Worm (Caenorhabditis elegans) whole organism, L1 larva: Measurements from ENCODE around the gene Y37E11AL.12.

ENCODE experiments used
- F16B12.6 ChIP-seq: fragments of 150-350 bp; optimal IDR thresholded peaks from 2 replicates; lab custom pipeline; 2014; ENCODE audit warnings: missing biosample characterization, missing genetic modification characterization
- Y116A8C.19 ChIP-seq: sonication (generic microtip); optimal IDR thresholded peaks from 2 replicates; lab custom pipeline; 2016; ENCODE audit warnings: missing compliant biosample characterization, missing genetic modification characterization, borderline replicate concordance
- aha-1 ChIP-seq: fragments of 150-350 bp; optimal IDR thresholded peaks from 2 replicates; lab custom pipeline; 2014; ENCODE audit warnings: missing biosample characterization, missing genetic modification characterization
- alr-1 ChIP-seq: fragments of 200-800 bp; sonication (Bioruptor generic); optimal IDR thresholded peaks from 2 replicates; lab custom pipeline; 2018; ENCODE audit warnings: borderline replicate concordance, mild to moderate bottlenecking, missing genetic modification characterization, missing compliant biosample characterization
- aly-2 ChIP-seq: fragments of 150-350 bp; optimal IDR thresholded peaks from 2 replicates; lab custom pipeline; 2014; ENCODE audit warnings: missing biosample characterization, missing genetic modification characterization
- ceh-63 ChIP-seq: fragments of 200-800 bp; sonication (Bioruptor generic); optimal IDR thresholded peaks from 2 replicates; lab custom pipeline; 2018; ENCODE audit warnings: mild to moderate bottlenecking, missing genetic modification characterization, missing compliant biosample characterization
- ceh-8 ChIP-seq: fragments of 200-800 bp; sonication (Bioruptor generic); optimal IDR thresholded peaks from 2 replicates; lab custom pipeline; 2018; ENCODE audit warnings: mild to moderate bottlenecking, missing genetic modification characterization, moderate library complexity, missing compliant biosample characterization
- ceh-82 ChIP-seq, 3 experiments: fragments of 150-350 bp in 1 of 3; sonication (generic microtip) in 2 of 3; optimal IDR thresholded peaks; 2 replicates each; lab custom pipeline; 2014 to 2017; ENCODE audit warnings: missing biosample characterization in 3 of 3, missing genetic modification characterization in 3 of 3
- ceh-88 ChIP-seq: fragments of 200-800 bp; sonication (Bioruptor generic); IDR thresholded peaks from 2 replicates; pipeline ENCODE4 v1.3.6; 2022; ENCODE audit warnings: missing genetic modification characterization, missing compliant biosample characterization
- ceh-90 ChIP-seq: sonication (generic microtip); optimal IDR thresholded peaks from 2 replicates; lab custom pipeline; 2016; ENCODE audit warnings: missing genetic modification characterization, missing compliant biosample characterization
- dsc-1 ChIP-seq: sonication (generic microtip); optimal IDR thresholded peaks from 2 replicates; lab custom pipeline; 2016; ENCODE audit warnings: mild to moderate bottlenecking, missing genetic modification characterization, missing compliant biosample characterization
- egl-27 ChIP-seq, 2 experiments: fragments of 150-350 bp in 1 of 2; sonication (generic microtip); optimal IDR thresholded peaks; 3 replicates each; lab custom pipeline; 2017 to 2018; ENCODE audit warnings: missing biosample characterization in 2 of 2, missing genetic modification characterization in 2 of 2, missing genetic modification reagents in 2 of 2
- elt-2 ChIP-seq: sonication (generic microtip); optimal IDR thresholded peaks from 2 replicates; lab custom pipeline; 2016; ENCODE audit warnings: missing genetic modification characterization, mild to moderate bottlenecking, inconsistent platforms, missing compliant biosample characterization, missing genetic modification reagents
- fkh-10 ChIP-seq: sonication (generic microtip); optimal IDR thresholded peaks from 2 replicates; lab custom pipeline; 2017; ENCODE audit warnings: missing biosample characterization, missing genetic modification reagents, missing genetic modification characterization
- fkh-4 ChIP-seq: sonication (generic microtip); optimal IDR thresholded peaks from 2 replicates; lab custom pipeline; 2016; ENCODE audit warnings: missing compliant biosample characterization, missing genetic modification characterization, borderline replicate concordance
- fkh-8 ChIP-seq: sonication (generic microtip); optimal IDR thresholded peaks from 2 replicates; lab custom pipeline; 2016; ENCODE audit warnings: mild to moderate bottlenecking, missing genetic modification characterization, missing compliant biosample characterization
- fos-1 ChIP-seq: fragments of 150-350 bp; optimal IDR thresholded peaks from 2 replicates; lab custom pipeline; 2014; ENCODE audit warnings: missing biosample characterization, missing genetic modification characterization
- grh-1 ChIP-seq: fragments of 200-800 bp; sonication (Bioruptor generic); IDR thresholded peaks from 2 replicates; pipeline ENCODE4 v1.3.6; 2022; ENCODE audit warnings: missing genetic modification reagents, missing genetic modification characterization, missing compliant biosample characterization
- hlh-17 ChIP-seq: fragments of 200-800 bp; sonication (Bioruptor generic); optimal IDR thresholded peaks from 2 replicates; lab custom pipeline; 2018; ENCODE audit warnings: missing genetic modification characterization, mild to moderate bottlenecking, missing compliant biosample characterization, moderate library complexity, borderline replicate concordance
- hlh-4 ChIP-seq: sonication (generic microtip); optimal IDR thresholded peaks from 2 replicates; lab custom pipeline; 2016; ENCODE audit warnings: mild to moderate bottlenecking, missing genetic modification characterization, missing compliant biosample characterization
- irx-1 ChIP-seq: sonication (generic microtip); optimal IDR thresholded peaks from 2 replicates; lab custom pipeline; 2016; ENCODE audit warnings: missing genetic modification characterization, missing compliant biosample characterization
- lin-14 ChIP-seq: fragments of 200-800 bp; sonication (Bioruptor generic); optimal IDR thresholded peaks from 2 replicates; lab custom pipeline; 2018; ENCODE audit warnings: mild to moderate bottlenecking, missing genetic modification characterization, moderate library complexity, missing compliant biosample characterization
- lin-15B ChIP-seq: fragments of 150-350 bp; sonication (generic microtip); optimal IDR thresholded peaks from 3 replicates; lab custom pipeline; 2014; ENCODE audit warnings: missing biosample characterization, missing genetic modification characterization
- lin-39 ChIP-seq: fragments of 150-350 bp; optimal IDR thresholded peaks from 2 replicates; lab custom pipeline; 2014; ENCODE audit warnings: missing biosample characterization, missing genetic modification reagents, missing genetic modification characterization
- lsy-2 ChIP-seq, 2 experiments: fragments of 150-350 bp; optimal IDR thresholded peaks; 2 replicates each; lab custom pipeline; 2014; ENCODE audit warnings: missing biosample characterization in 2 of 2, missing genetic modification characterization in 2 of 2
- mab-9 ChIP-seq: fragments of 200-800 bp; sonication (Bioruptor generic); IDR thresholded peaks from 2 replicates; pipeline ENCODE4 v1.3.6; 2022; ENCODE audit warnings: missing genetic modification reagents, missing genetic modification characterization, missing compliant biosample characterization
- mdl-1 ChIP-seq, 2 experiments: fragments of 150-350 bp; optimal IDR thresholded peaks; 2 replicates each; lab custom pipeline; 2014 to 2017; ENCODE audit warnings: missing biosample characterization in 2 of 2, missing genetic modification characterization in 2 of 2, inconsistent platforms in 1 of 2
- nhr-19 ChIP-seq: fragments of 200-800 bp; sonication (Bioruptor generic); conservative IDR thresholded peaks from 2 replicates; pipeline ENCODE4 v1.3.6; 2022; ENCODE audit warnings: missing genetic modification characterization, missing compliant biosample characterization
- nhr-20 ChIP-seq: sonication (generic microtip); optimal IDR thresholded peaks from 2 replicates; lab custom pipeline; 2016; ENCODE audit warnings: mild to moderate bottlenecking, missing genetic modification characterization, missing compliant biosample characterization
- nhr-28 ChIP-seq: fragments of 150-350 bp; optimal IDR thresholded peaks from 2 replicates; lab custom pipeline; 2014; ENCODE audit warnings: missing biosample characterization, missing genetic modification characterization
- nhr-47 ChIP-seq: sonication (generic microtip); optimal IDR thresholded peaks from 2 replicates; lab custom pipeline; 2016; ENCODE audit warnings: mild to moderate bottlenecking, missing genetic modification characterization, moderate library complexity, missing compliant biosample characterization
- nhr-71 ChIP-seq: sonication (generic microtip); optimal IDR thresholded peaks from 2 replicates; lab custom pipeline; 2016; ENCODE audit warnings: mild to moderate bottlenecking, missing genetic modification characterization, moderate library complexity, missing compliant biosample characterization
- nhr-76 ChIP-seq: sonication (generic microtip); optimal IDR thresholded peaks from 2 replicates; lab custom pipeline; 2017; ENCODE audit warnings: missing biosample characterization, missing genetic modification characterization
- nhr-77 ChIP-seq: fragments of 150-350 bp; optimal IDR thresholded peaks from 2 replicates; lab custom pipeline; 2014; ENCODE audit warnings: missing biosample characterization, missing genetic modification characterization
- nhr-84 ChIP-seq: sonication (generic microtip); optimal IDR thresholded peaks from 2 replicates; lab custom pipeline; 2017; ENCODE audit warnings: missing biosample characterization, missing genetic modification characterization
- nhr-85 ChIP-seq: sonication (generic microtip); peaks from one replicate; lab custom pipeline; 2016; ENCODE audit warnings: missing genetic modification characterization, inconsistent platforms, missing compliant biosample characterization
- nhr-90 ChIP-seq: sonication (generic microtip); optimal IDR thresholded peaks from 2 replicates; lab custom pipeline; 2016; ENCODE audit warnings: mild to moderate bottlenecking, missing genetic modification characterization, missing compliant biosample characterization; ENCODE audit not compliant: poor library complexity
- pag-3 ChIP-seq: sonication (generic microtip); optimal IDR thresholded peaks from 2 replicates; lab custom pipeline; 2017; ENCODE audit warnings: missing genetic modification characterization, mild to moderate bottlenecking, missing compliant biosample characterization, antibody characterized with exemption, borderline replicate concordance; ENCODE audit not compliant: insufficient read depth
- rnt-1 ChIP-seq: sonication (generic microtip); optimal IDR thresholded peaks from 2 replicates; lab custom pipeline; 2016; ENCODE audit warnings: mild to moderate bottlenecking, missing genetic modification characterization, moderate library complexity, missing compliant biosample characterization
- skn-1 ChIP-seq: fragments of 150-350 bp; optimal IDR thresholded peaks from 2 replicates; lab custom pipeline; 2014; ENCODE audit warnings: missing biosample characterization, missing genetic modification characterization
- snpc-4 ChIP-seq: fragments of 150-350 bp; optimal IDR thresholded peaks from 2 replicates; lab custom pipeline; 2014; ENCODE audit warnings: missing biosample characterization, missing genetic modification characterization
- sptf-1 ChIP-seq: fragments of 150-350 bp; optimal IDR thresholded peaks from 2 replicates; lab custom pipeline; 2014; ENCODE audit warnings: missing biosample characterization, missing genetic modification characterization
- sup-37 ChIP-seq: fragments of 200-800 bp; sonication (Bioruptor generic); optimal IDR thresholded peaks from 2 replicates; lab custom pipeline; 2018; ENCODE audit warnings: mild to moderate bottlenecking, missing genetic modification characterization, missing compliant biosample characterization
- swsn-7 ChIP-seq: sonication (generic microtip); optimal IDR thresholded peaks from 2 replicates; lab custom pipeline; 2016; ENCODE audit warnings: missing genetic modification characterization, missing compliant biosample characterization
- tbx-2 ChIP-seq: sonication (generic microtip); optimal IDR thresholded peaks from 2 replicates; lab custom pipeline; 2016; ENCODE audit warnings: missing genetic modification characterization, missing compliant biosample characterization
- tlp-1 ChIP-seq: fragments of 150-350 bp; optimal IDR thresholded peaks from 2 replicates; lab custom pipeline; 2014; ENCODE audit warnings: missing biosample characterization, missing genetic modification characterization
- vab-15 ChIP-seq: sonication (generic microtip); optimal IDR thresholded peaks from 2 replicates; lab custom pipeline; 2017; ENCODE audit warnings: missing genotype, mild to moderate bottlenecking, missing genetic modification characterization, missing compliant biosample characterization
- xbp-1 ChIP-seq: sonication (generic microtip); optimal IDR thresholded peaks from 2 replicates; lab custom pipeline; 2016; ENCODE audit warnings: missing genetic modification characterization, missing compliant biosample characterization
- ztf-11 ChIP-seq, 2 experiments: sonication (generic microtip); optimal IDR thresholded peaks; 2 replicates each; lab custom pipeline; 2016 to 2017; ENCODE audit warnings: missing genetic modification characterization in 2 of 2, missing biosample characterization in 1 of 2, missing compliant biosample characterization in 1 of 2
- ztf-4 ChIP-seq: fragments of 150-350 bp; optimal IDR thresholded peaks from 2 replicates; lab custom pipeline; 2014; ENCODE audit warnings: missing biosample characterization, missing genetic modification characterization

Gene Y37E11AL.12

DNA sequence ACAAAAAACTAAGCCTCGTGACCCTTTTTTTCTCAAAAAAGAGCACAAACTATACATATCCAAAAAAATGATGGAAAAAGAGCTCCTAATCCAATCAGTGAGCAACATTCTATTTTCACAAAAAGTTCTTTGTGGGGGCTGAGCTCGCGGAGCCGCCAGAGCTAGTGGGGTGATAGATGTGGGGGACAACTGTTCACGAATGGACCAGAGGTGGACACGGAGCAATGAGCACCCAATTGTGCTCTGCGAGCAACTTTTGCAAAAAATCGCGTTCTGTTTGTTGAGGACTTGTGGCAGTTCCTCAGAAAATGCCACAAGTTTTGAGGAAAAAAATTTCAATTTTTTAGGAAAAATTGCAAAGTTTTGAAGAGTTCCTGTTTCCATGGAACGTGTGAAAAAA is 47.0 kb downstream of the Y37E11AL.12 start:
- TF ChIP-seq grh-1 (GFP tag; lab: Robert Waterston, UW) (no peak), nhr-19 (GFP tag; lab: Robert Waterston, UW) (0 out of 2 replicates have a peak, but pooled peaks have one; percentile 2), rnt-1 (tag; lab: Kevin White, UChicago) (peak; percentile 63), nhr-71 (peak; percentile 2), lin-14 (GFP tag; lab: Kevin White, UChicago) (peak; percentile 14)
- TF ChIP-seq, all 84 proteins: peak for 4

DNA sequence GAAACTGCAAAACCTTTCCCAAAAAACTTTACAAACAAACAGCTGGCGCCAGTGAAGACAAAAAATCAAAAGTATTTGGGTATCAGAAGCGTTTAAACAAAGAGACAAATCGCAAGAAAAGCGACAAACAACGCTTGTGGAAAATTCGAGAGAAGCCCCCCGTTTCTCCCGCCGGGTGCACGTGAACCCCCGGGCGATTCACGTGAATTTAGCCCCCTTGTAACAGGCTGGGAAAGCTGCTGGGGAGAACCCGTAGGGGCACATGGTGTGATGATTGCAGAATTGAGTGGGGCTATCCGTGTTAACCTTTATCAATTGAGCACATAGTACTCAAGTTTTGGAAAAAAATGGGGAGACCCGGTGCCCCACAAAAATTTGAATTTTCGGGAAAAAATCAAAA is 47.6 kb downstream of the Y37E11AL.12 start:
- peak; percentile 18 for TF ChIP-seq skn-1
- TF ChIP-seq lin-15B: no peak
- TF ChIP-seq mdl-1 (tag; optimal IDR thresholded peaks at IDR 0.05; lab: Kevin White, UChicago): peak in 1 of 2 experiments; percentile 90
- no peak for TF ChIP-seq ztf-11 (tag; optimal IDR thresholded peaks at IDR 0.05; lab: Kevin White, UChicago)
- TF ChIP-seq fkh-10 (GFP tag; lab: Kevin White, UChicago): no peak
- peak; percentile 68 for TF ChIP-seq swsn-7 (tag; lab: Kevin White, UChicago)
- TF ChIP-seq xbp-1 (tag; lab: Kevin White, UChicago): peak; percentile 36
- TF ChIP-seq tbx-2 (tag; lab: Kevin White, UChicago): peak; percentile 90
- no peak for TF ChIP-seq nhr-76
- no peak for TF ChIP-seq aly-2 (tag; lab: Kevin White, UChicago)
- no peak for TF ChIP-seq elt-2 (tag; lab: Kevin White, UChicago)
- peak; percentile 3 for TF ChIP-seq lin-39 (tag; lab: Kevin White, UChicago)
- TF ChIP-seq alr-1 (tag; lab: Kevin White, UChicago): no peak
- TF ChIP-seq nhr-20 (tag; lab: Kevin White, UChicago): peak; percentile 92
- TF ChIP-seq lsy-2 (tag; optimal IDR thresholded peaks at IDR 0.05; lab: Kevin White, UChicago): peak; percentile 56 to 76
- no peak for TF ChIP-seq fos-1 (tag; lab: Kevin White, UChicago)
- no peak for TF ChIP-seq fkh-4 (tag; lab: Kevin White, UChicago)
- TF ChIP-seq ceh-8 (GFP tag; lab: Kevin White, UChicago): no peak
- peak; percentile 64 for TF ChIP-seq sup-37 (GFP tag; lab: Kevin White, UChicago)
- TF ChIP-seq nhr-85 (tag; lab: Kevin White, UChicago): peak; percentile 84
- TF ChIP-seq nhr-19 (GFP tag; lab: Robert Waterston, UW): peak; percentile 94
- TF ChIP-seq nhr-77 (tag; lab: Kevin White, UChicago): peak; percentile 27
- no peak for TF ChIP-seq hlh-17 (GFP tag; lab: Kevin White, UChicago)
- TF ChIP-seq hlh-4 (tag; lab: Kevin White, UChicago): no peak
- TF ChIP-seq irx-1 (tag; lab: Kevin White, UChicago): peak; percentile 29
- TF ChIP-seq Y116A8C.19: no peak
- TF ChIP-seq ceh-63: no peak
- TF ChIP-seq nhr-47 (tag; lab: Kevin White, UChicago): peak; percentile 70
- TF ChIP-seq grh-1 (GFP tag; lab: Robert Waterston, UW): peak; percentile 60
- TF ChIP-seq nhr-90: peak; percentile 63
- no peak for TF ChIP-seq sptf-1 (tag; lab: Kevin White, UChicago)
- peak; percentile 17 for TF ChIP-seq dsc-1 (tag; lab: Kevin White, UChicago)
- TF ChIP-seq egl-27 (tag; optimal IDR thresholded peaks at IDR 0.05; lab: Kevin White, UChicago): peak in 1 of 2 experiments; percentile 9
- no peak for TF ChIP-seq nhr-28 (tag; lab: Kevin White, UChicago)
- TF ChIP-seq ztf-4 (tag; lab: Kevin White, UChicago): peak; percentile 70
- TF ChIP-seq mab-9: 0 out of 2 replicates have a peak, but pooled peaks have one; percentile 47
- TF ChIP-seq snpc-4: no peak
- TF ChIP-seq ceh-90 (tag; lab: Kevin White, UChicago): no peak
- TF ChIP-seq pag-3 (tag; lab: Kevin White, UChicago): no peak
- TF ChIP-seq fkh-8 (tag; lab: Kevin White, UChicago): no peak
- TF ChIP-seq vab-15: no peak
- TF ChIP-seq ceh-88 (GFP tag; lab: Robert Waterston, UW): no peak; the same call in 1 of the 2 replicates
- peak in 1 of 3 experiments; percentile 2 for TF ChIP-seq ceh-82 (tag; optimal IDR thresholded peaks at IDR 0.05; lab: Kevin White, UChicago)
- no peak for TF ChIP-seq aha-1 (tag; lab: Kevin White, UChicago)
- TF ChIP-seq F16B12.6 (tag; lab: Kevin White, UChicago): no peak
- no peak for TF ChIP-seq tlp-1 (tag; lab: Kevin White, UChicago)
- TF ChIP-seq nhr-84 (tag; lab: Kevin White, UChicago): no peak
